Fruit fly (Drosophila melanogaster) whole organism, wandering third instar larva: ENCODE measurements around the gene mei-41.

ENCODE experiments used
- Dfd ChIP-seq: fragments of >200 bp; optimal IDR thresholded peaks from 2 replicates; lab custom pipeline; 2017; ENCODE audit warnings: missing biosample characterization, missing genetic modification characterization
- HLH106 ChIP-seq: fragments of 200-800 bp; optimal IDR thresholded peaks from 3 replicates; lab custom pipeline; 2019; ENCODE audit warnings: missing biosample characterization, mild to moderate bottlenecking, missing genetic modification characterization, moderate library complexity
- Hr78 ChIP-seq: fragments of >200 bp; optimal IDR thresholded peaks from 2 replicates; lab custom pipeline; 2017; ENCODE audit warnings: missing biosample characterization, missing genetic modification characterization
- Sp1 ChIP-seq: fragments of 200-800 bp; sonication (Bioruptor generic); optimal IDR thresholded peaks from 3 replicates; lab custom pipeline; 2019; ENCODE audit warnings: missing biosample characterization, mild to moderate bottlenecking, missing genetic modification characterization, moderate library complexity
- dl ChIP-seq, 2 experiments: fragments of 175-275, 200-275 bp in 1 of 2; fragments of 200-275 bp in 1 of 2; sonication (Bioruptor generic); optimal IDR thresholded peaks; lab custom pipeline; 2018; ENCODE audit warnings: mild to moderate bottlenecking in 2 of 2, missing biosample characterization in 2 of 2, missing genetic modification characterization in 2 of 2, moderate library complexity in 2 of 2; ENCODE audit not compliant: partially characterized antibody in 2 of 2, insufficient read depth in 1 of 2
- dmrt93B ChIP-seq: fragments of 200-800 bp; sonication (Bioruptor generic); optimal IDR thresholded peaks from 2 replicates; lab custom pipeline; 2018; ENCODE audit warnings: missing biosample characterization, mild to moderate bottlenecking, missing genetic modification characterization
- pan ChIP-seq: fragments of >200 bp; optimal IDR thresholded peaks from 2 replicates; lab custom pipeline; 2017
- usp ChIP-seq: fragments of >200 bp; optimal IDR thresholded peaks from 2 replicates; lab custom pipeline; 2017; ENCODE audit warnings: missing biosample characterization, missing genetic modification characterization

DNA sequence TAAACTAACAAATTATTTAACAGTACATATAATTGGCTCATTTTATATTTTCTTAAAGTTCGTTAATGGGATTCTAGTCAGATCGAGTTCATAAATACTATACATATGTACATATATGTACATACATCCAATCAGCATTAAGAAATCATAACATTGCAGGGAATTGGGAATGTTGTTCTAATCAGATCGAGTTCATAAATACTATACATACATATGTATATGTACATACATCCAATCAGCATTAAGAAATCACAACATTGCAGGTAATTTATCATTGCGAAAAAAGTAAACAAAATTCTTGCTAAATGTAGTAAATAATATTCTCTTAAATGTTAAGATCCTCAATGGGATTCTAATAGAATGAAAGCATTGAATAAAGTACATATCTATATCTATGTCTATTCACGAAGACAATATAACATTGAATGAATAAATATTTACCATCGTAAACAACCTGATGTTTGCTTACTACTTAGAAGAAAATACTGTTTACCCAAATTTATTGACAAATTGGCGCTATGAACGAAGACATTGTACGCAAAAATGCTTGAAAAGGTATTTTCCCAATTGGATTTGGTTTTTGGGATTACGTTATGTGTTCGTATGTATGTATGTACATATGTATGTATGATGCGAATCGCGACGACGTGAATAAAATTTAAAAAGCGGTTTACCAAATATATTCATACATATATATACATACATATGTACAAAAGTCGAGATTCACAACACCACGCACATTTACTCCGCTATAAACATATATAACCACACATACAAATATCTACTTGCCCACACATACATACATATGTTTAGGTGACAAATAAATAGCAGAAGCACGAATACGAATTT, 7.6 kb upstream of the mei-41 start:
- TF ChIP-seq Hr78 (GFP tag; lab: Kevin White, UChicago), result no peak
- no peak for TF ChIP-seq dl (GFP tag; optimal IDR thresholded peaks at IDR 0.05; lab: Kevin White, UChicago; ENCODE audit: insufficient read depth in 1 of 2, partially characterized antibody in 2 of 2)
- TF ChIP-seq pan (lab: Kevin White, UChicago), result no peak
- TF ChIP-seq Sp1 (GFP tag; lab: Kevin White, UChicago), result no peak
- no peak for TF ChIP-seq dmrt93B (GFP tag; lab: Kevin White, UChicago)
- no peak for TF ChIP-seq usp
- TF ChIP-seq Dfd (GFP tag; lab: Kevin White, UChicago), result no peak
- no peak for TF ChIP-seq HLH106
